Fruit fly (Drosophila melanogaster): ENCODE measurements around the gene CG42658.

Gene CG42658

dm6 chr2L:2287807-2288206, at the start of gene CG42658:
Gene CG42658 (minus strand): TSS chr2L:2287907.
- no peak for TF ChIP-seq CG7101 (tag; optimal IDR thresholded peaks at IDR 0.05)
- TF ChIP-seq CG33017 (tag; optimal IDR thresholded peaks at IDR 0.05), result no peak
- TF ChIP-seq Crg-1 (GFP tag; optimal IDR thresholded peaks at IDR 0.05), result no peak

- TF ChIP-seq CG7045 (GFP tag; optimal IDR thresholded peaks at IDR 0.05), result no peak
- no peak for TF ChIP-seq CG7101 (tag; optimal IDR thresholded peaks at IDR 0.05)
- no peak for TF ChIP-seq ovo (GFP tag; optimal IDR thresholded peaks at IDR 0.05)
- no peak for TF ChIP-seq CG14711 (tag; optimal IDR thresholded peaks at IDR 0.05)
- TF ChIP-seq CG12768 (GFP tag; optimal IDR thresholded peaks at IDR 0.05), result no peak
- TF ChIP-seq Crg-1 (GFP tag; optimal IDR thresholded peaks at IDR 0.05), result no peak
- TF ChIP-seq CG11617 (GFP tag; optimal IDR thresholded peaks at IDR 0.05), result no peak
- TF ChIP-seq Mnt (GFP tag; optimal IDR thresholded peaks at IDR 0.05), result no peak
- TF ChIP-seq cnc (optimal IDR thresholded peaks at IDR 0.05), result no peak
- TF ChIP-seq tj (GFP tag; optimal IDR thresholded peaks at IDR 0.05), result no peak
- no peak for TF ChIP-seq kay (GFP tag; ENCODE audit: borderline replicate concordance)
- TF ChIP-seq CG1620 (GFP tag; optimal IDR thresholded peaks at IDR 0.05), result no peak
- no peak for TF ChIP-seq Hr96 (GFP tag; optimal IDR thresholded peaks at IDR 0.05)
- no peak for TF ChIP-seq CG33017 (tag; optimal IDR thresholded peaks at IDR 0.05)
- no peak for TF ChIP-seq cic (GFP tag; optimal IDR thresholded peaks at IDR 0.05)
- TF ChIP-seq toe (GFP tag; optimal IDR thresholded peaks at IDR 0.05), result no peak
- TF ChIP-seq bab1 (GFP tag; optimal IDR thresholded peaks at IDR 0.05), result no peak
- no peak for TF ChIP-seq pad (GFP tag; optimal IDR thresholded peaks at IDR 0.05)
- TF ChIP-seq CG5204 (GFP tag; optimal IDR thresholded peaks at IDR 0.05), result no peak
- TF ChIP-seq Clk (GFP tag; optimal IDR thresholded peaks at IDR 0.05), result no peak
These were observed 26.5 kb upstream of the CG42658 start for dm6 chr2L:2314165-2314564.

dm6 chr2L:2311449-2311848, 23.7 kb upstream of the CG42658 start, which contains the start of gene eys:
Gene eys (plus strand): TSS chr2L:2311680.
- TF ChIP-seq tj (GFP tag; optimal IDR thresholded peaks at IDR 0.05), result no peak
- no peak for TF ChIP-seq Mnt (GFP tag; optimal IDR thresholded peaks at IDR 0.05)
- TF ChIP-seq kay (GFP tag; ENCODE audit: borderline replicate concordance), result no peak
- TF ChIP-seq bab1 (GFP tag; optimal IDR thresholded peaks at IDR 0.05), result no peak
- no peak for TF ChIP-seq pad (GFP tag; optimal IDR thresholded peaks at IDR 0.05)
- TF ChIP-seq CG7101 (tag; optimal IDR thresholded peaks at IDR 0.05), result no peak
- no peak for TF ChIP-seq CG7045 (GFP tag; optimal IDR thresholded peaks at IDR 0.05)
- no peak for TF ChIP-seq CG1620 (GFP tag; optimal IDR thresholded peaks at IDR 0.05)
- no peak for TF ChIP-seq CG11617 (GFP tag; optimal IDR thresholded peaks at IDR 0.05)
- no peak for TF ChIP-seq cic (GFP tag; optimal IDR thresholded peaks at IDR 0.05)
- no peak for TF ChIP-seq Clk (GFP tag; optimal IDR thresholded peaks at IDR 0.05)
- TF ChIP-seq CG14711 (tag; optimal IDR thresholded peaks at IDR 0.05), result no peak
- no peak for TF ChIP-seq CG33017 (tag; optimal IDR thresholded peaks at IDR 0.05)
- no peak for TF ChIP-seq Hr96 (GFP tag; optimal IDR thresholded peaks at IDR 0.05)
- TF ChIP-seq ovo (GFP tag; optimal IDR thresholded peaks at IDR 0.05), result no peak
- TF ChIP-seq CG12768 (GFP tag; optimal IDR thresholded peaks at IDR 0.05), result no peak
- TF ChIP-seq Crg-1 (GFP tag; optimal IDR thresholded peaks at IDR 0.05), result no peak
- TF ChIP-seq toe (GFP tag; optimal IDR thresholded peaks at IDR 0.05), result no peak
- no peak for TF ChIP-seq CG5204 (GFP tag; optimal IDR thresholded peaks at IDR 0.05)

dm6 chr2L:2307648-2308047, 19.9 kb upstream of the CG42658 start, which contains the start of gene CG16995:
Gene CG16995 (plus strand): TSS chr2L:2307948.
- TF ChIP-seq tj (GFP tag; optimal IDR thresholded peaks at IDR 0.05) (no peak), CG12768 (GFP tag; optimal IDR thresholded peaks at IDR 0.05) (no peak), kay (GFP tag; ENCODE audit: borderline replicate concordance) (no peak), Hr96 (GFP tag; optimal IDR thresholded peaks at IDR 0.05) (no peak), cnc (optimal IDR thresholded peaks at IDR 0.05) (no peak)

- TF ChIP-seq CG7045 (GFP tag; optimal IDR thresholded peaks at IDR 0.05), result no peak
- TF ChIP-seq CG12768 (GFP tag; optimal IDR thresholded peaks at IDR 0.05), result no peak
- no peak for TF ChIP-seq cic (GFP tag; optimal IDR thresholded peaks at IDR 0.05)
- no peak for TF ChIP-seq CG7101 (tag; optimal IDR thresholded peaks at IDR 0.05)
- TF ChIP-seq CG11617 (GFP tag; optimal IDR thresholded peaks at IDR 0.05), result no peak
- no peak for TF ChIP-seq Crg-1 (GFP tag; optimal IDR thresholded peaks at IDR 0.05)
- TF ChIP-seq pad (GFP tag; optimal IDR thresholded peaks at IDR 0.05), result no peak
- TF ChIP-seq CG1620 (GFP tag; optimal IDR thresholded peaks at IDR 0.05), result no peak
- no peak for TF ChIP-seq CG5204 (GFP tag; optimal IDR thresholded peaks at IDR 0.05)
- no peak for TF ChIP-seq ovo (GFP tag; optimal IDR thresholded peaks at IDR 0.05)
- no peak for TF ChIP-seq kay (GFP tag; ENCODE audit: borderline replicate concordance)
- no peak for TF ChIP-seq CG14711 (tag; optimal IDR thresholded peaks at IDR 0.05)
- TF ChIP-seq tj (GFP tag; optimal IDR thresholded peaks at IDR 0.05), result no peak
- no peak for TF ChIP-seq CG33017 (tag; optimal IDR thresholded peaks at IDR 0.05)
- TF ChIP-seq Clk (GFP tag; optimal IDR thresholded peaks at IDR 0.05), result no peak
- no peak for TF ChIP-seq cnc (optimal IDR thresholded peaks at IDR 0.05)
- TF ChIP-seq Mnt (GFP tag; optimal IDR thresholded peaks at IDR 0.05), result no peak
- TF ChIP-seq toe (GFP tag; optimal IDR thresholded peaks at IDR 0.05), result no peak
- no peak for TF ChIP-seq bab1 (GFP tag; optimal IDR thresholded peaks at IDR 0.05)
These were observed 12.1 kb upstream of the CG42658 start, which contains the start of gene CG31949 for dm6 chr2L:2299803-2300202. Gene CG31949 (plus strand): TSS chr2L:2300103.

DNA sequence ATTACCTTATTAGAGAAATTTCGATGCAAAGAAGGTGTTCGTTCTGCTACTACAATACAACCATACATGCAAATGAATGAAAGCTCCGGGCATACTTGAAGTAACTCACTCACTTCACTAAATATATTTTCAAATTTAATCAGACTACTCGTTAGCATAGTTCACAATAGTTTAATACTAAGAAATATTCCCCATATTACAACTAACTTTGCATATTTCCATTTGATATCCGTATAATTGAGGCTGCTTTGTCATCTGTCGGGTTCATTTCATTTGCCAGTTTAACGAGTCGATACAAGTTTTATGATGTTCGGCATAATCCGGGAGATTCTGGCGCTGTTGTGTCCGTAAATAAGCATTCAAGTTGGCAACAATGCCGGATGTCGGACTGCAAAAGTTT, 2.9 kb upstream of the CG42658 start, which contains the start of gene robl22E:
Gene robl22E (minus strand): TSS at position 101 of the 400 bp plus-strand sequence.
- TF ChIP-seq CG7045 (GFP tag; optimal IDR thresholded peaks at IDR 0.05), result no peak
- TF ChIP-seq tj (GFP tag; optimal IDR thresholded peaks at IDR 0.05), result no peak
- TF ChIP-seq CG14711 (tag; optimal IDR thresholded peaks at IDR 0.05), result no peak
- TF ChIP-seq CG7101 (tag; optimal IDR thresholded peaks at IDR 0.05), result no peak
- TF ChIP-seq Crg-1 (GFP tag; optimal IDR thresholded peaks at IDR 0.05), result no peak
- TF ChIP-seq CG33017 (tag; optimal IDR thresholded peaks at IDR 0.05), result no peak
- TF ChIP-seq Mnt (GFP tag; optimal IDR thresholded peaks at IDR 0.05), result no peak
- no peak for TF ChIP-seq CG1620 (GFP tag; optimal IDR thresholded peaks at IDR 0.05)
- TF ChIP-seq pad (GFP tag; optimal IDR thresholded peaks at IDR 0.05), result no peak
- TF ChIP-seq CG11617 (GFP tag; optimal IDR thresholded peaks at IDR 0.05), result no peak
- no peak for TF ChIP-seq Hr96 (GFP tag; optimal IDR thresholded peaks at IDR 0.05)
- TF ChIP-seq bab1 (GFP tag; optimal IDR thresholded peaks at IDR 0.05), result no peak
- TF ChIP-seq CG12768 (GFP tag; optimal IDR thresholded peaks at IDR 0.05), result no peak
- no peak for TF ChIP-seq kay (GFP tag; ENCODE audit: borderline replicate concordance)
- TF ChIP-seq ovo (GFP tag; optimal IDR thresholded peaks at IDR 0.05), result no peak
- TF ChIP-seq cnc (optimal IDR thresholded peaks at IDR 0.05), result no peak
- no peak for TF ChIP-seq CG5204 (GFP tag; optimal IDR thresholded peaks at IDR 0.05)
- no peak for TF ChIP-seq toe (GFP tag; optimal IDR thresholded peaks at IDR 0.05)
- no peak for TF ChIP-seq Clk (GFP tag; optimal IDR thresholded peaks at IDR 0.05)
